Fruit fly (Drosophila melanogaster) whole organism, embryonic: ENCODE data around the gene frj.
A peak's percentile ranks its signal among the peaks of the same experiment; 100 is the strongest.

Source experiments
- Aef1 ChIP-seq: fragments of 200-800 bp; sonication (Bioruptor generic); IDR thresholded peaks from 3 replicates; pipeline ENCODE4 v1.3.6; 2022; ENCODE audit warnings: missing biosample characterization, missing genetic modification characterization
- Atf-2 ChIP-seq: fragments of 200-800 bp; sonication (Bioruptor generic); optimal IDR thresholded peaks from 2 replicates; lab custom pipeline; 2016; ENCODE audit warnings: missing biosample characterization, missing genetic modification characterization
- Awh ChIP-seq: fragments of 200-800 bp; sonication (Bioruptor generic); IDR thresholded peaks from 2 replicates; pipeline ENCODE4, ENCODE4 v1.3.6; 2022; ENCODE audit warnings: missing biosample characterization, missing genetic modification characterization
- B-H1 ChIP-seq: fragments of 200-800 bp; sonication (Bioruptor generic); IDR thresholded peaks from 3 replicates; pipeline ENCODE4 v1.3.6; 2022; ENCODE audit warnings: missing biosample characterization, missing genetic modification characterization
- BtbVII ChIP-seq: fragments of 200-800 bp; sonication (Bioruptor generic); optimal IDR thresholded peaks from 3 replicates; lab custom pipeline; 2017; ENCODE audit warnings: missing biosample characterization, mild to moderate bottlenecking, missing genetic modification characterization
- CG10209 ChIP-seq: fragments of 200-800 bp; sonication (Bioruptor generic); optimal IDR thresholded peaks from 3 replicates; lab custom pipeline; 2017; ENCODE audit warnings: missing biosample characterization, mild to moderate bottlenecking, missing genetic modification characterization, missing genetic modification reagents
- CG10959 ChIP-seq: fragments of 200-800 bp; sonication (Bioruptor generic); IDR thresholded peaks from 2 replicates; pipeline ENCODE4 v1.3.6; 2022; ENCODE audit warnings: missing biosample characterization, missing genetic modification characterization
- CG11085 ChIP-seq: fragments of 200-800 bp; sonication (Bioruptor generic); IDR thresholded peaks from 2 replicates; pipeline ENCODE4 v1.3.6; 2022; ENCODE audit warnings: missing biosample characterization, missing genetic modification characterization
- CG12219 ChIP-seq: fragments of 200-800 bp; sonication (Bioruptor generic); optimal IDR thresholded peaks from 3 replicates; lab custom pipeline; 2018; ENCODE audit warnings: missing biosample characterization, mild to moderate bottlenecking, missing genetic modification characterization
- CG12236 ChIP-seq: fragments of 200-800 bp; sonication (Bioruptor generic); optimal IDR thresholded peaks from 2 replicates; lab custom pipeline; 2016; ENCODE audit warnings: missing biosample characterization, missing genetic modification characterization
- CG1233 ChIP-seq: fragments of 200-800 bp; sonication (Bioruptor generic); optimal IDR thresholded peaks from 4 replicates; lab custom pipeline; 2018; ENCODE audit warnings: missing biosample characterization, mild to moderate bottlenecking, missing genetic modification characterization
- CG2712 ChIP-seq: fragments of 200-800 bp; optimal IDR thresholded peaks from 3 replicates; lab custom pipeline; 2019; ENCODE audit warnings: missing biosample characterization, mild to moderate bottlenecking, missing genetic modification characterization, moderate library complexity
- CG3163 ChIP-seq: fragments of 200-800 bp; sonication (Bioruptor generic); optimal IDR thresholded peaks from 3 replicates; lab custom pipeline; 2016; ENCODE audit warnings: missing biosample characterization, missing genetic modification characterization
- CG34224 ChIP-seq: fragments of 200-800 bp; sonication (Bioruptor generic); IDR thresholded peaks from 3 replicates; pipeline ENCODE4 v1.3.6; 2022; ENCODE audit warnings: missing biosample characterization, missing genetic modification characterization; ENCODE audit not compliant: partially characterized antibody
- CG3995 ChIP-seq: fragments of 200-800 bp; sonication (Bioruptor generic); optimal IDR thresholded peaks from 3 replicates; lab custom pipeline; 2016; ENCODE audit warnings: missing biosample characterization, missing genetic modification characterization
- CG4404 ChIP-seq: fragments of 200-800 bp; sonication (Bioruptor generic); IDR thresholded peaks from 2 replicates; pipeline ENCODE4 v1.3.6; 2022; ENCODE audit warnings: missing biosample characterization, missing genetic modification characterization
- CG4820 ChIP-seq: fragments of 200-800 bp; sonication (Bioruptor generic); optimal IDR thresholded peaks from 3 replicates; lab custom pipeline; 2016; ENCODE audit warnings: missing biosample characterization, missing genetic modification characterization
- D19B ChIP-seq: fragments of 200-800 bp; sonication (Bioruptor generic); optimal IDR thresholded peaks from 2 replicates; lab custom pipeline; 2017; ENCODE audit warnings: missing biosample characterization, mild to moderate bottlenecking, missing genetic modification characterization
- Elba2 ChIP-seq: fragments of 200-800 bp; sonication (Bioruptor generic); optimal IDR thresholded peaks from 3 replicates; lab custom pipeline; 2016; ENCODE audit warnings: missing biosample characterization, missing genetic modification characterization
- Hand ChIP-seq: fragments of 200-800 bp; sonication (Bioruptor generic); optimal IDR thresholded peaks from 2 replicates; lab custom pipeline; 2017; ENCODE audit warnings: mild to moderate bottlenecking, missing biosample characterization, missing genetic modification reagents, missing genetic modification characterization
- Hr51 ChIP-seq, 2 experiments: fragments of 200-800 bp; sonication (Bioruptor generic); optimal IDR thresholded peaks; 2 replicates in 1 of 2; 3 replicates in 1 of 2; lab custom pipeline; 2016 to 2018; ENCODE audit warnings: missing biosample characterization in 2 of 2, missing genetic modification characterization in 2 of 2, mild to moderate bottlenecking in 1 of 2, moderate library complexity in 1 of 2
- Mes4 ChIP-seq: fragments of 200-800 bp; sonication (Bioruptor generic); optimal IDR thresholded peaks from 2 replicates; lab custom pipeline; 2016; ENCODE audit warnings: missing biosample characterization, missing genetic modification characterization
- NFAT ChIP-seq: fragments of 200-800 bp; sonication (Bioruptor generic); IDR thresholded peaks from 2 replicates; pipeline ENCODE4 v1.3.6; 2022; ENCODE audit warnings: missing biosample characterization, missing genetic modification characterization
- Nf-YB ChIP-seq: fragments of 200-800 bp; sonication (Bioruptor generic); optimal IDR thresholded peaks from 3 replicates; lab custom pipeline; 2019; ENCODE audit warnings: missing biosample characterization, mild to moderate bottlenecking, missing genetic modification characterization, moderate library complexity
- NfI ChIP-seq: fragments of 200-800 bp; sonication (Bioruptor generic); optimal IDR thresholded peaks from 3 replicates; lab custom pipeline; 2018; ENCODE audit warnings: missing biosample characterization, mild to moderate bottlenecking, missing genetic modification characterization, moderate library complexity
- Opbp ChIP-seq: fragments of 200-800 bp; sonication (Bioruptor generic); IDR thresholded peaks from 3 replicates; pipeline ENCODE4 v1.3.6; 2022; ENCODE audit warnings: missing biosample characterization, missing genetic modification characterization; ENCODE audit not compliant: partially characterized antibody
- Side ChIP-seq: fragments of 200-800 bp; sonication (Bioruptor generic); optimal IDR thresholded peaks from 2 replicates; lab custom pipeline; 2016; ENCODE audit warnings: missing biosample characterization, missing genetic modification characterization
- bowl ChIP-seq: fragments of 200-800 bp; sonication (Bioruptor generic); IDR thresholded peaks from 2 replicates; pipeline ENCODE4 v1.3.6; 2022; ENCODE audit warnings: missing biosample characterization, missing genetic modification characterization
- croc ChIP-seq: fragments of 200-800 bp; sonication (Bioruptor generic); conservative IDR thresholded peaks from 3 replicates; pipeline ENCODE4 v1.3.6; 2022; ENCODE audit warnings: missing biosample characterization, missing genetic modification characterization
- crol ChIP-seq: fragments of 200-800 bp; sonication (Bioruptor generic); IDR thresholded peaks from 2 replicates; pipeline ENCODE4 v1.3.6; 2022; ENCODE audit warnings: missing biosample characterization, missing genetic modification characterization
- emc ChIP-seq: fragments of 200-800 bp; sonication (Bioruptor generic); optimal IDR thresholded peaks from 2 replicates; lab custom pipeline; 2016; ENCODE audit warnings: missing biosample characterization, missing genetic modification characterization
- grn ChIP-seq: fragments of 200-800 bp; sonication (Bioruptor generic); optimal IDR thresholded peaks from 3 replicates; lab custom pipeline; 2017; ENCODE audit warnings: missing biosample characterization, missing genetic modification characterization
- gsb-n ChIP-seq: fragments of 200-800 bp; sonication (Bioruptor generic); optimal IDR thresholded peaks from 3 replicates; lab custom pipeline; 2018; ENCODE audit warnings: missing biosample characterization, mild to moderate bottlenecking, missing genetic modification characterization
- her ChIP-seq: fragments of 200-800 bp; sonication (Bioruptor generic); optimal IDR thresholded peaks from 2 replicates; lab custom pipeline; 2016; ENCODE audit warnings: missing biosample characterization, missing genetic modification characterization
- insv ChIP-seq, 2 experiments: fragments of 200-800 bp; sonication (Bioruptor generic); optimal IDR thresholded peaks; 3 replicates each; lab custom pipeline; 2016 to 2018; ENCODE audit warnings: missing biosample characterization in 2 of 2, missing genetic modification characterization in 2 of 2
- lilli ChIP-seq: fragments of 200-800 bp; sonication (Bioruptor generic); optimal IDR thresholded peaks from 3 replicates; lab custom pipeline; 2016; ENCODE audit warnings: missing biosample characterization, missing genetic modification characterization
- mirr ChIP-seq: fragments of 200-800 bp; sonication (Bioruptor generic); optimal IDR thresholded peaks from 3 replicates; lab custom pipeline; 2018; ENCODE audit warnings: missing biosample characterization, mild to moderate bottlenecking, missing genetic modification characterization
- org-1 ChIP-seq: fragments of 200-800 bp; sonication (Bioruptor generic); optimal IDR thresholded peaks from 2 replicates; lab custom pipeline; 2017; ENCODE audit warnings: missing biosample characterization, missing genetic modification characterization
- pros ChIP-seq: fragments of 200-800 bp; sonication (Bioruptor generic); optimal IDR thresholded peaks from 3 replicates; lab custom pipeline; 2019; ENCODE audit warnings: missing biosample characterization, mild to moderate bottlenecking, missing genetic modification characterization, moderate library complexity
- pzg ChIP-seq: fragments of 200-800 bp; sonication (Bioruptor generic); optimal IDR thresholded peaks from 3 replicates; lab custom pipeline; 2018; ENCODE audit warnings: missing biosample characterization, mild to moderate bottlenecking, missing genetic modification characterization, moderate library complexity
- sd ChIP-seq: fragments of 200-800 bp; sonication (Bioruptor generic); optimal IDR thresholded peaks from 3 replicates; lab custom pipeline; 2018; ENCODE audit warnings: missing biosample characterization, mild to moderate bottlenecking, missing genetic modification characterization, moderate library complexity
- slbo ChIP-seq: fragments of 200-800 bp; sonication (Bioruptor generic); IDR thresholded peaks from 2 replicates; pipeline ENCODE4 v1.3.6; 2022; ENCODE audit warnings: missing biosample characterization, missing genetic modification characterization
- sna ChIP-seq: fragments of 200-800 bp; sonication (Bioruptor generic); IDR thresholded peaks from 2 replicates; pipeline ENCODE4 v1.3.6; 2022; ENCODE audit warnings: missing biosample characterization, missing genetic modification characterization; ENCODE audit not compliant: partially characterized antibody
- sug ChIP-seq: fragments of 200-800 bp; optimal IDR thresholded peaks from 2 replicates; lab custom pipeline; 2019; ENCODE audit warnings: missing biosample characterization, mild to moderate bottlenecking, missing genetic modification characterization, moderate library complexity
- tap ChIP-seq: fragments of 200-800 bp; optimal IDR thresholded peaks from 3 replicates; lab custom pipeline; 2019; ENCODE audit warnings: missing biosample characterization, mild to moderate bottlenecking, missing genetic modification characterization, moderate library complexity
- twi ChIP-seq: fragments of 200-800 bp; optimal IDR thresholded peaks from 2 replicates; lab custom pipeline; 2019; ENCODE audit warnings: missing biosample characterization, mild to moderate bottlenecking, missing genetic modification characterization, moderate library complexity
- unc-4 ChIP-seq: fragments of 200-800 bp; sonication (Bioruptor generic); IDR thresholded peaks from 2 replicates; pipeline ENCODE4 v1.3.6; 2022; ENCODE audit warnings: missing biosample characterization, missing genetic modification characterization; ENCODE audit not compliant: partially characterized antibody
- wor ChIP-seq: fragments of 200-800 bp; sonication (Bioruptor generic); IDR thresholded peaks from 2 replicates; pipeline ENCODE4 v1.3.6; 2022; ENCODE audit warnings: missing biosample characterization, missing genetic modification characterization

Gene frj

dm6 chr2L:6473076-6474037 lies 17.5 kb downstream of the frj start, which contains the start of gene mmy (continued):
- TF ChIP-seq lilli (GFP tag; lab: Kevin White, UChicago) (peak; percentile 15), Opbp (GFP tag; lab: Robert Waterston, UW) (peak; percentile 44; the same call in 1 of the 3 replicates), org-1 (peak; percentile 4), tap (peak; percentile 7), her (GFP tag; lab: Kevin White, UChicago) (peak; percentile 37), sug (tag; lab: Kevin White, UChicago) (peak; percentile 66), CG3995 (GFP tag; lab: Kevin White, UChicago) (no peak), NfI (GFP tag; lab: Kevin White, UChicago) (peak; percentile 27), Atf-2 (GFP tag; lab: Kevin White, UChicago) (no peak), Hand (GFP tag; lab: Kevin White, UChicago) (peak; percentile 56), D19B (GFP tag; lab: Kevin White, UChicago) (peak; percentile 98), B-H1 (GFP tag; lab: Robert Waterston, UW) (no peak), bowl (GFP tag; lab: Robert Waterston, UW) (no peak), pros (GFP tag; lab: Kevin White, UChicago) (peak; percentile 44), insv (GFP tag; optimal IDR thresholded peaks at IDR 0.05; lab: Kevin White, UChicago) (peak in 1 of 2 experiments; percentile 17), sd (tag; lab: Kevin White, UChicago) (peak; percentile 22), CG2712 (tag; lab: Kevin White, UChicago) (peak; percentile 74), crol (GFP tag; lab: Robert Waterston, UW) (no peak), CG12219 (GFP tag; lab: Kevin White, UChicago) (peak; percentile 20), pzg (peak; percentile 78), CG12236 (GFP tag; lab: Kevin White, UChicago) (no peak), unc-4 (GFP tag; lab: Robert Waterston, UW) (peak; percentile 38; the same call in 1 of the 2 replicates), wor (GFP tag; lab: Robert Waterston, UW) (0 out of 2 replicates have a peak, but pooled peaks have one; percentile 21), mirr (GFP tag; lab: Kevin White, UChicago) (peak; percentile 93), Side (peak; percentile 45), slbo (peak; percentile 21; the same call in 1 of the 2 replicates), CG34224 (GFP tag; lab: Robert Waterston, UW) (no peak; the same call in 2 of the 3 replicates), sna (GFP tag; lab: Robert Waterston, UW) (peak; percentile 52; the same call in 1 of the 2 replicates), Mes4 (GFP tag; lab: Kevin White, UChicago) (peak; percentile 53), CG4404 (GFP tag; lab: Robert Waterston, UW) (no peak), Awh (GFP tag; lab: Robert Waterston, UW) (0 out of 2 replicates have a peak, but pooled peaks have one; percentile 21), Elba2 (GFP tag; lab: Kevin White, UChicago) (peak; percentile 32), CG11085 (GFP tag; lab: Robert Waterston, UW) (no peak), BtbVII (GFP tag; lab: Kevin White, UChicago) (peak; percentile 23), gsb-n (tag; lab: Kevin White, UChicago) (peak; percentile 15), twi (tag; lab: Kevin White, UChicago) (no peak), CG10959 (GFP tag; lab: Robert Waterston, UW) (no peak), CG3163 (GFP tag; lab: Kevin White, UChicago) (peak; percentile 39), CG4820 (no peak), croc (no peak), grn (GFP tag; lab: Kevin White, UChicago) (peak; percentile 72), Hr51 (GFP tag; optimal IDR thresholded peaks at IDR 0.05; lab: Kevin White, UChicago) (peak; percentile 15 to 81), NFAT (peak; percentile 28; the same call in 1 of the 2 replicates), CG1233 (GFP tag; lab: Kevin White, UChicago) (peak; percentile 1), Nf-YB (GFP tag; lab: Kevin White, UChicago) (peak; percentile 18), emc (GFP tag; lab: Kevin White, UChicago) (no peak), CG10209 (GFP tag; lab: Kevin White, UChicago) (peak; percentile 31), Aef1 (GFP tag; lab: Robert Waterston, UW) (peak; percentile 86)
